Fruit fly (Drosophila melanogaster): ENCODE measurements around the gene RabGGTb.

RabGGTb gene

dm6 chr2L:2855773-2856615 is 22.9 kb upstream of the RabGGTb start, which contains the start of the genes CG3104 and RpS21 (continued):
- TF ChIP-seq vnd (GFP tag; IDR thresholded peaks at IDR 0.05; ENCODE audit: partially characterized antibody): no peak
- TF ChIP-seq CG9932 (GFP tag; IDR thresholded peaks at IDR 0.05): peak; percentile 93
- peak; percentile 79 for TF ChIP-seq CG12391 (tag; optimal IDR thresholded peaks at IDR 0.05)
- TF ChIP-seq Rx (GFP tag; IDR thresholded peaks at IDR 0.05): peak; percentile 90
- TF ChIP-seq psq (GFP tag; optimal IDR thresholded peaks at IDR 0.05): peak; percentile 64
- TF ChIP-seq Deaf1 (tag; optimal IDR thresholded peaks at IDR 0.05): peak; percentile 61
- peak; percentile 84 for TF ChIP-seq bab2 (GFP tag; optimal IDR thresholded peaks at IDR 0.05)
- no peak for TF ChIP-seq CG14860 (GFP tag; IDR thresholded peaks at IDR 0.05; ENCODE audit: partially characterized antibody)
- TF ChIP-seq CG4282 (GFP tag; optimal IDR thresholded peaks at IDR 0.05): peak; percentile 75
- TF ChIP-seq CG4424 (GFP tag; optimal IDR thresholded peaks at IDR 0.05): peak; percentile 84
- no peak for TF ChIP-seq nerfin-2 (GFP tag; IDR thresholded peaks at IDR 0.05; ENCODE audit: partially characterized antibody)
- peak; percentile 79; the same call in 1 of the 3 replicates for TF ChIP-seq CG3726 (GFP tag; IDR thresholded peaks at IDR 0.05)
- TF ChIP-seq Bgb (GFP tag; IDR thresholded peaks at IDR 0.05; ENCODE audit: partially characterized antibody): peak; percentile 29
- TF ChIP-seq fru (optimal IDR thresholded peaks at IDR 0.05): no peak
- peak; percentile 94 for TF ChIP-seq MTF-1 (GFP tag; optimal IDR thresholded peaks at IDR 0.05; ENCODE audit: borderline replicate concordance)
- no peak for TF ChIP-seq corto (GFP tag; optimal IDR thresholded peaks at IDR 0.05)
- peak; percentile 93 for TF ChIP-seq CG1233 (GFP tag; optimal IDR thresholded peaks at IDR 0.05)
- no peak for TF ChIP-seq CG14965 (GFP tag; optimal IDR thresholded peaks at IDR 0.05; ENCODE audit: borderline replicate concordance)
- TF ChIP-seq ash1 (GFP tag; optimal IDR thresholded peaks at IDR 0.05): peak; percentile 77
- peak; percentile 97 for TF ChIP-seq Rfx (GFP tag; IDR thresholded peaks at IDR 0.05)
- TF ChIP-seq Asciz (GFP tag; optimal IDR thresholded peaks at IDR 0.05): peak; percentile 80
- TF ChIP-seq her (GFP tag; optimal IDR thresholded peaks at IDR 0.05): peak; percentile 80
- peak; percentile 28 for TF ChIP-seq btn (GFP tag; optimal IDR thresholded peaks at IDR 0.05)
- peak; percentile 63 for TF ChIP-seq cwo (GFP tag; optimal IDR thresholded peaks at IDR 0.05)
- TF ChIP-seq CG18599 (GFP tag; optimal IDR thresholded peaks at IDR 0.05): peak; percentile 88
- peak; percentile 73 for TF ChIP-seq NK7.1 (GFP tag; optimal IDR thresholded peaks at IDR 0.05)
- TF ChIP-seq gcm (GFP tag; optimal IDR thresholded peaks at IDR 0.05): peak; percentile 4
- TF ChIP-seq z (GFP tag; IDR thresholded peaks at IDR 0.05): no peak
- TF ChIP-seq CG11695 (GFP tag; IDR thresholded peaks at IDR 0.05): no peak
- TF ChIP-seq pb (GFP tag; optimal IDR thresholded peaks at IDR 0.05): peak; percentile 71
- peak; percentile 34 to 69 for TF ChIP-seq bsh (GFP tag; optimal IDR thresholded peaks at IDR 0.05)
- TF ChIP-seq CG9876 (GFP tag; optimal IDR thresholded peaks at IDR 0.05): peak; percentile 93
- peak; percentile 25 for TF ChIP-seq CG10462 (GFP tag; optimal IDR thresholded peaks at IDR 0.05)
- TF ChIP-seq Med (GFP tag): peak; percentile 98
- peak; percentile 7 for TF ChIP-seq CG15479 (GFP tag; optimal IDR thresholded peaks at IDR 0.05)
- TF ChIP-seq h (optimal IDR thresholded peaks at IDR 0.05): no peak
- TF ChIP-seq CG17829 (tag; optimal IDR thresholded peaks at IDR 0.05): peak; percentile 82
- peak; percentile 12 for TF ChIP-seq vfl (GFP tag; optimal IDR thresholded peaks at IDR 0.05)
- TF ChIP-seq HHEX (GFP tag; optimal IDR thresholded peaks at IDR 0.05): peak; percentile 93
- no peak for TF ChIP-seq inv (GFP tag; IDR thresholded peaks at IDR 0.05; ENCODE audit: partially characterized antibody)
- no peak for TF ChIP-seq salm (tag; optimal IDR thresholded peaks at IDR 0.05)
- TF ChIP-seq gem (tag; optimal IDR thresholded peaks at IDR 0.05): peak; percentile 61
- TF ChIP-seq luna (GFP tag; optimal IDR thresholded peaks at IDR 0.05): peak; percentile 50
- TF ChIP-seq Hr39 (optimal IDR thresholded peaks at IDR 0.05): no peak
- peak; percentile 65 for TF ChIP-seq CG31365 (tag; optimal IDR thresholded peaks at IDR 0.05)
- TF ChIP-seq CG7271 (tag; optimal IDR thresholded peaks at IDR 0.05): peak; percentile 47
- TF ChIP-seq HLH4C (GFP tag; IDR thresholded peaks at IDR 0.05; ENCODE audit: partially characterized antibody): no peak
- TF ChIP-seq CG10321 (GFP tag; IDR thresholded peaks at IDR 0.05): peak; percentile 71; the same call in 1 of the 2 replicates
- peak; percentile 35 for TF ChIP-seq ftz-f1 (GFP tag; optimal IDR thresholded peaks at IDR 0.05)

All from whole organism, embryonic.